Worm (Caenorhabditis elegans): ENCODE data around the gene Y102A5C.36.

- TF ChIP-seq T23F11.4 (GFP tag; optimal IDR thresholded peaks at IDR 0.05): no peak
- no peak for TF ChIP-seq che-1 (tag; optimal IDR thresholded peaks at IDR 0.05)
These were observed 8.9 kb downstream of the Y102A5C.36 start, which contains the start of the genes fbxa-206 and Y102A5C.2 for ce11 chrV:16918378-16918777.

Measured in whole organism, late embryonic.